Fruit fly (Drosophila melanogaster): ENCODE measurements around the gene Gagr.
A peak's percentile ranks its signal among the peaks of the same experiment; 100 is the strongest.

Gagr gene

dm6 chr3L:16377768-16378764, 16.3 kb upstream of the Gagr start, which contains the start of gene roq (continued):
- TF ChIP-seq ss (GFP tag; optimal IDR thresholded peaks at IDR 0.05) (no peak), CG3919 (GFP tag; optimal IDR thresholded peaks at IDR 0.05) (no peak), CG31627 (GFP tag; optimal IDR thresholded peaks at IDR 0.05) (no peak), CG6163 (GFP tag; IDR thresholded peaks at IDR 0.05) (no peak), Blimp-1 (GFP tag; optimal IDR thresholded peaks at IDR 0.05) (peak; percentile 89), fd59A (GFP tag; optimal IDR thresholded peaks at IDR 0.05) (no peak), topi (GFP tag; optimal IDR thresholded peaks at IDR 0.05) (no peak), Sox14 (GFP tag; optimal IDR thresholded peaks at IDR 0.05) (peak; percentile 76), CG32006 (GFP tag; optimal IDR thresholded peaks at IDR 0.05) (no peak)

- TF ChIP-seq CG4318 (GFP tag; optimal IDR thresholded peaks at IDR 0.05) = no peak
- TF ChIP-seq CG8632 (GFP tag; optimal IDR thresholded peaks at IDR 0.05) = no peak
- TF ChIP-seq CG11902 (GFP tag; optimal IDR thresholded peaks at IDR 0.05) = no peak
- no peak for TF ChIP-seq cyc (GFP tag; optimal IDR thresholded peaks at IDR 0.05)
- TF ChIP-seq CG3919 (GFP tag; optimal IDR thresholded peaks at IDR 0.05) = no peak
- TF ChIP-seq vri (GFP tag; optimal IDR thresholded peaks at IDR 0.05) = no peak
These were observed 13.6 kb upstream of the Gagr start for dm6 chr3L:16380770-16381169.

dm6 chr3L:16381184-16381797, 13.1 kb upstream of the Gagr start, which contains the start of gene Agpat4:
Gene Agpat4, minus strand, starts transcription at chr3L:16381570.
- no peak for TF ChIP-seq Eip78C (GFP tag)
- TF ChIP-seq svp (GFP tag) = peak; percentile 18
- peak; percentile 44 for TF ChIP-seq fkh (GFP tag; optimal IDR thresholded peaks at IDR 0.05)

dm6 chr3L:16383056-16383455, 11.3 kb upstream of the Gagr start:
- TF ChIP-seq dac (GFP tag; optimal IDR thresholded peaks at IDR 0.05) = no peak
- TF ChIP-seq vri (GFP tag; optimal IDR thresholded peaks at IDR 0.05) = peak; percentile 92

- TF ChIP-seq CG10669 (GFP tag; optimal IDR thresholded peaks at IDR 0.05) (no peak), CG8632 (GFP tag; optimal IDR thresholded peaks at IDR 0.05) (no peak), CG6276 (GFP tag; optimal IDR thresholded peaks at IDR 0.05) (peak; percentile 52), Eip78C (GFP tag) (peak; percentile 38), CG6163 (GFP tag; IDR thresholded peaks at IDR 0.05) (no peak), CG31627 (GFP tag; optimal IDR thresholded peaks at IDR 0.05) (no peak), vri (GFP tag; optimal IDR thresholded peaks at IDR 0.05) (peak; percentile 32), CG7368 (GFP tag; optimal IDR thresholded peaks at IDR 0.05) (no peak), Ets96B (tag; optimal IDR thresholded peaks at IDR 0.05) (no peak), Hr39 (GFP tag; optimal IDR thresholded peaks at IDR 0.05) (no peak), CG32006 (GFP tag; optimal IDR thresholded peaks at IDR 0.05) (no peak), Blimp-1 (GFP tag; optimal IDR thresholded peaks at IDR 0.05) (no peak), ss (GFP tag; optimal IDR thresholded peaks at IDR 0.05) (peak in 1 of 2 experiments; percentile 9), CG8119 (GFP tag; IDR thresholded peaks at IDR 0.05) (peak; percentile 51; the same call in 1 of the 3 replicates), CG16779 (tag; optimal IDR thresholded peaks at IDR 0.05) (peak; percentile 15), acj6 (GFP tag; optimal IDR thresholded peaks at IDR 0.05) (no peak), topi (GFP tag; optimal IDR thresholded peaks at IDR 0.05) (no peak)
These were observed 10.2 kb upstream of the Gagr start for dm6 chr3L:16384145-16384705.

- TF ChIP-seq CG8119 (GFP tag; IDR thresholded peaks at IDR 0.05) (peak; percentile 33; the same call in 1 of the 3 replicates), CG9139 (GFP tag; optimal IDR thresholded peaks at IDR 0.05) (peak; percentile 37), CG8319 (GFP tag; optimal IDR thresholded peaks at IDR 0.05) (peak; percentile 88), CG8632 (GFP tag; optimal IDR thresholded peaks at IDR 0.05) (peak; percentile 11), dsx (GFP tag; optimal IDR thresholded peaks at IDR 0.05; ENCODE audit: poor library complexity, severe bottlenecking) (peak; percentile 15), CG6808 (GFP tag; optimal IDR thresholded peaks at IDR 0.05) (peak; percentile 47), Eip78C (GFP tag) (peak; percentile 60), Sox15 (GFP tag; optimal IDR thresholded peaks at IDR 0.05) (no peak), Blimp-1 (GFP tag; optimal IDR thresholded peaks at IDR 0.05) (no peak), spab (GFP tag; optimal IDR thresholded peaks at IDR 0.05) (no peak), CG11902 (GFP tag; optimal IDR thresholded peaks at IDR 0.05) (no peak), CG11762 (GFP tag; optimal IDR thresholded peaks at IDR 0.05; ENCODE audit: insufficient read depth) (no peak), CG34406 (GFP tag; optimal IDR thresholded peaks at IDR 0.05) (no peak), CG32006 (GFP tag; optimal IDR thresholded peaks at IDR 0.05) (no peak), vri (GFP tag; optimal IDR thresholded peaks at IDR 0.05) (peak; percentile 84), cyc (GFP tag; optimal IDR thresholded peaks at IDR 0.05) (no peak), svp (GFP tag) (peak; percentile 86), CG16779 (tag; optimal IDR thresholded peaks at IDR 0.05) (peak; percentile 68)
These were observed 9.0 kb upstream of the Gagr start for dm6 chr3L:16385252-16385879.

All from whole organism, prepupa.